Fruit fly (Drosophila melanogaster) whole organism, prepupa: ENCODE measurements around the gene hth.
A peak's percentile ranks its signal among the peaks of the same experiment; 100 is the strongest.

Experiments used
- CG10631 ChIP-seq: fragments of 200-800 bp; sonication (Bioruptor generic); optimal IDR thresholded peaks from 2 replicates; lab custom pipeline; 2016; ENCODE audit warnings: missing biosample characterization, missing genetic modification characterization
- CG32006 ChIP-seq: fragments of 200-800 bp; sonication (Bioruptor generic); optimal IDR thresholded peaks from 3 replicates; lab custom pipeline; 2017; ENCODE audit warnings: missing biosample characterization, mild to moderate bottlenecking, missing genetic modification characterization
- CG3919 ChIP-seq: fragments of 200-800 bp; sonication (Bioruptor generic); optimal IDR thresholded peaks from 3 replicates; lab custom pipeline; 2016; ENCODE audit warnings: missing biosample characterization, missing genetic modification characterization
- CG6808 ChIP-seq: fragments of 200-800 bp; sonication (Bioruptor generic); optimal IDR thresholded peaks from 3 replicates; lab custom pipeline; 2017; ENCODE audit warnings: missing biosample characterization, missing genetic modification characterization, mild to moderate bottlenecking, moderate library complexity, missing genetic modification reagents
- Gug ChIP-seq: fragments of 200-800 bp; sonication (Bioruptor generic); IDR thresholded peaks from 2 replicates; pipeline ENCODE4 v1.3.6; 2022; ENCODE audit warnings: missing biosample characterization, missing genetic modification characterization
- eg ChIP-seq: fragments of 200-800 bp; sonication (Bioruptor generic); IDR thresholded peaks from 3 replicates; pipeline ENCODE4 v1.3.6; 2022; ENCODE audit warnings: missing biosample characterization, missing genetic modification characterization

dm6 chr3R:10560575-10560974 is 78.8 kb downstream of the hth start:
- TF ChIP-seq Gug (GFP tag; lab: Robert Waterston, UW) (peak; percentile 41; the same call in 1 of the 2 replicates), eg (peak; percentile 78), CG10631 (GFP tag; lab: Kevin White, UChicago) (peak; percentile 16), CG32006 (peak; percentile 52), CG6808 (GFP tag; lab: Kevin White, UChicago) (no peak), CG3919 (GFP tag; lab: Kevin White, UChicago) (peak; percentile 31)
